Fruit fly (Drosophila melanogaster) whole organism, wandering third instar larva: ENCODE data around the gene Atg8b.

Experiments
- Myc ChIP-seq: fragments of >200 bp; optimal IDR thresholded peaks from 2 replicates; lab custom pipeline; 2017
- lola ChIP-seq: fragments of >200 bp; optimal IDR thresholded peaks from 2 replicates; lab custom pipeline; 2017; ENCODE audit warnings: missing biosample characterization, missing genetic modification characterization

DNA sequence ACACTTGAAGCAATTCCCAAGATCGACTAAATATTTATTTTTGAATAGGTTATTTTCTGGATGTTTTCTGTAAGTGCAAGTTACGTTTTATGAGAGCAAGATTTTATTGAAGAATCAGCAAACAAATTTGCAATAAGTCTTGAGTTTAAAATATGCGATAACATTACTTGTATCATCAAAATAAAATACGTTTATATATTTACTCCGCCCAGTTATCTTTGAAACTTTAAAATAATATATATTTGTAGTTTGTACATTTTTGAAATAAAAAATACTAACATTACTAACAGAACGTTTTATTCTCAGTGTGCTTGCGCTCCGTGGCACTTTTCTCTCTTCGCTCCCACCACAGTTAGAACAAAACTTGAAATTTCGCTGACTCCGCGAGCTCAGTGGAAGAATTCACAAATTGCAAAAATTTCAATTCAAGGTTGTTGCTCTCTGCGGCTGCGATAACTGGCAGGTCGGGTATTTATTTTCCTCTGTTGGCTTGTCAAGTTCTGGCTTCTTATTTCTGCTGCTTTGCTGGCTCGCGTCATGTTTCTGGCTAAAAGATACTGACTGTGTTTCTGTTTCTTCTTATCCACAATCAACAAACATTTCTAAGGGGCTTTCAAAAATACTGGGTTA, 45.4 kb downstream of the Atg8b start:
- no peak for TF ChIP-seq Myc
- TF ChIP-seq lola (GFP tag; lab: Kevin White, UChicago), result no peak
